Worm (Caenorhabditis elegans) whole organism, L3 larva: ENCODE measurements around the gene irld-25.

Experiments
- daf-12 ChIP-seq: fragments of 150-350 bp; optimal IDR thresholded peaks from 2 replicates; lab custom pipeline; 2014; ENCODE audit warnings: missing biosample characterization, missing genetic modification reagents, missing genetic modification characterization
- elt-2 ChIP-seq: sonication (generic microtip); optimal IDR thresholded peaks from 2 replicates; lab custom pipeline; 2016; ENCODE audit warnings: missing genetic modification reagents, mild to moderate bottlenecking, missing genetic modification characterization, missing compliant biosample characterization
- mdl-1 ChIP-seq: fragments of 150-350 bp; optimal IDR thresholded peaks from 2 replicates; lab custom pipeline; 2014; ENCODE audit warnings: missing biosample characterization, missing genetic modification characterization
- nhr-28 ChIP-seq: fragments of 150-350 bp; optimal IDR thresholded peaks from 2 replicates; lab custom pipeline; 2014; ENCODE audit warnings: missing biosample characterization, missing genetic modification characterization
- snpc-4 ChIP-seq: fragments of 150-350 bp; optimal IDR thresholded peaks from 2 replicates; lab custom pipeline; 2014; ENCODE audit warnings: missing biosample characterization, missing genetic modification characterization

DNA sequence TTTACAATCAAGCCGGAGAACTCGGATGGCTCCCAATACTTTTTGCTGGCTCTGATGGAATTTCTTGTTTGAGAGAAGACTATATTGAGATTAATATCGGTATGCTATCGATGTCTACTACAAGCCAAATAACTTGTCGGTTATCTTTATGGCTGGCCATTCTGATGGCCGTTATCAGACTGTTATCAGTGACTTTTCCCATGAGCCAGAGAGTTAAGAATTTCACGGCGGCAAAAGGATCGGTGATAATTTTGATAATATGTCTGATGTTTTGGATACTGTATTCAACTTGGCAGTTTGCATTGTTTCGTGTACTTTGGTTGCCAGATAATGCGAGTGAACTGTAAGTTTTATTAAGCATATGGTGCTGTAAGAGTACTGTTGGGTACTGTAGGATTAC, 4.8 kb downstream of the irld-25 start:
- TF ChIP-seq snpc-4 (no peak), daf-12 (tag; lab: Kevin White, UChicago) (no peak), nhr-28 (no peak), elt-2 (tag; lab: Kevin White, UChicago) (peak; percentile 56), mdl-1 (tag; lab: Kevin White, UChicago) (no peak)
